Worm (Caenorhabditis elegans): ENCODE data around the gene T28F3.9.

T28F3.9 gene

ce11 chrIV:17273602-17274110 lies 34.7 kb upstream of the T28F3.9 start, which contains the start of gene gln-5 (continued):
- TF ChIP-seq ztf-6 (GFP tag; IDR thresholded peaks at IDR 0.05) (no peak), xnd-1 (tag; optimal IDR thresholded peaks at IDR 0.05) (peak; percentile 93), zim-3 (tag; optimal IDR thresholded peaks at IDR 0.05) (no peak), ekl-4 (GFP tag; IDR thresholded peaks at IDR 0.05) (no peak), chd-7 (tag; optimal IDR thresholded peaks at IDR 0.05) (no peak), hlh-12 (tag; optimal IDR thresholded peaks at IDR 0.05) (no peak), nhr-120 (GFP tag; IDR thresholded peaks at IDR 0.05) (no peak), let-607 (tag; optimal IDR thresholded peaks at IDR 0.05) (no peak), hmg-1.2 (GFP tag; IDR thresholded peaks at IDR 0.05) (peak; percentile 52; the same call in 1 of the 2 replicates), lin-35 (GFP tag; optimal IDR thresholded peaks at IDR 0.05) (peak in 1 of 3 experiments; percentile 7), nhr-80 (tag; optimal IDR thresholded peaks at IDR 0.05) (no peak), somi-1 (GFP tag; optimal IDR thresholded peaks at IDR 0.05) (no peak), F57C9.4 (tag; optimal IDR thresholded peaks at IDR 0.05) (no peak), snpc-1.3 (tag; optimal IDR thresholded peaks at IDR 0.05; ENCODE audit: insufficient read depth) (peak; percentile 41), akir-1 (GFP tag; optimal IDR thresholded peaks at IDR 0.05) (no peak), ZK185.1 (tag; optimal IDR thresholded peaks at IDR 0.05; ENCODE audit: poor library complexity, severe bottlenecking) (no peak), F23B12.7 (tag; optimal IDR thresholded peaks at IDR 0.05; ENCODE audit: insufficient read depth) (no peak), Y56A3A.18 (GFP tag; IDR thresholded peaks at IDR 0.05) (no peak), snpc-4 (GFP tag; optimal IDR thresholded peaks at IDR 0.05) (peak; percentile 35), snpc-4 (tag; optimal IDR thresholded peaks at IDR 0.05) (peak in 3 of 4 experiments; percentile 16 to 76 (median 71)), D2030.7 (GFP tag; IDR thresholded peaks at IDR 0.05) (peak; percentile 97), cebp-2 (GFP tag; IDR thresholded peaks at IDR 0.05) (no peak), sea-2 (GFP tag; IDR thresholded peaks at IDR 0.05) (no peak), zfh-2 (GFP tag; conservative IDR thresholded peaks at IDR 0.05) (no peak), ztf-28 (GFP tag; IDR thresholded peaks at IDR 0.05) (no peak), lin-40 (tag; optimal IDR thresholded peaks at IDR 0.05) (no peak), lag-1 (GFP tag; IDR thresholded peaks at IDR 0.05) (no peak), unc-130 (GFP tag; optimal IDR thresholded peaks at IDR 0.05) (no peak), C17E4.6 (GFP tag; IDR thresholded peaks at IDR 0.05) (peak; percentile 87)

ce11 chrIV:17275281-17275680 lies 33.0 kb upstream of the T28F3.9 start, which contains the start of gene lhfp-4:
TSS of gene lhfp-4 (plus strand) at chrIV:17275581.
- no peak for TF ChIP-seq snpc-1.1 (tag; optimal IDR thresholded peaks at IDR 0.05; ENCODE audit: insufficient read depth)
- TF ChIP-seq ztf-28 (GFP tag; IDR thresholded peaks at IDR 0.05): no peak
- no peak for TF ChIP-seq ceh-27 (GFP tag; optimal IDR thresholded peaks at IDR 0.05)
- TF ChIP-seq ceh-40 (GFP tag; IDR thresholded peaks at IDR 0.05): no peak
- TF ChIP-seq gei-17 (GFP tag; optimal IDR thresholded peaks at IDR 0.05): no peak
- no peak for TF ChIP-seq nhr-120 (GFP tag; IDR thresholded peaks at IDR 0.05)
- TF ChIP-seq nhr-27 (tag; optimal IDR thresholded peaks at IDR 0.05): no peak
- no peak for TF ChIP-seq madf-10 (tag; optimal IDR thresholded peaks at IDR 0.05)
- no peak for TF ChIP-seq nhr-90 (tag; optimal IDR thresholded peaks at IDR 0.05)
- TF ChIP-seq aptf-2 (GFP tag; conservative IDR thresholded peaks at IDR 0.05): no peak
- no peak for TF ChIP-seq ceh-100 (GFP tag; IDR thresholded peaks at IDR 0.05)
- no peak for TF ChIP-seq somi-1 (GFP tag; optimal IDR thresholded peaks at IDR 0.05)
- TF ChIP-seq ccch-3 (GFP tag; optimal IDR thresholded peaks at IDR 0.05): no peak
- TF ChIP-seq nhr-179 (tag; optimal IDR thresholded peaks at IDR 0.05): no peak
- TF ChIP-seq ZK185.1 (tag; optimal IDR thresholded peaks at IDR 0.05; ENCODE audit: poor library complexity, severe bottlenecking): no peak
- no peak for TF ChIP-seq tbp1 (GFP tag; optimal IDR thresholded peaks at IDR 0.05)
- TF ChIP-seq C17E4.6 (GFP tag; IDR thresholded peaks at IDR 0.05): no peak
